Fruit fly (Drosophila melanogaster) whole organism, embryonic: ENCODE measurements around the gene CG14006.

Experiments
- BEAF-32 ChIP-seq: fragments of 200-800 bp; sonication (Bioruptor generic); optimal IDR thresholded peaks from 3 replicates; lab custom pipeline; 2017; ENCODE audit warnings: missing biosample characterization, missing genetic modification characterization, mild to moderate bottlenecking, moderate library complexity, missing genetic modification reagents
- Bgb ChIP-seq: fragments of 200-800 bp; sonication (Bioruptor generic); IDR thresholded peaks from 2 replicates; pipeline ENCODE4 v1.3.6; 2022; ENCODE audit warnings: missing biosample characterization, missing genetic modification characterization; ENCODE audit not compliant: partially characterized antibody
- CG10366 ChIP-seq: fragments of 200-800 bp; sonication (Bioruptor generic); IDR thresholded peaks from 2 replicates; pipeline ENCODE4 v1.3.6; 2022; ENCODE audit warnings: missing biosample characterization, missing genetic modification characterization
- CG11504 ChIP-seq: fragments of 200-800 bp; sonication (Bioruptor generic); optimal IDR thresholded peaks from 3 replicates; lab custom pipeline; 2019; ENCODE audit warnings: missing biosample characterization, mild to moderate bottlenecking, missing genetic modification characterization, moderate library complexity
- CG11696 ChIP-seq: fragments of 200-800 bp; sonication (Bioruptor generic); IDR thresholded peaks from 2 replicates; pipeline ENCODE4 v1.3.6; 2022; ENCODE audit warnings: missing biosample characterization, missing genetic modification characterization
- CG11723 ChIP-seq: fragments of 200-800 bp; sonication (Bioruptor generic); optimal IDR thresholded peaks from 2 replicates; lab custom pipeline; 2017; ENCODE audit warnings: missing biosample characterization, mild to moderate bottlenecking, missing genetic modification characterization
- CG12071 ChIP-seq: fragments of 200-800 bp; sonication (Bioruptor generic); optimal IDR thresholded peaks from 3 replicates; lab custom pipeline; 2018; ENCODE audit warnings: missing biosample characterization, mild to moderate bottlenecking, missing genetic modification characterization
- CG12219 ChIP-seq: fragments of 200-800 bp; sonication (Bioruptor generic); optimal IDR thresholded peaks from 3 replicates; lab custom pipeline; 2018; ENCODE audit warnings: missing biosample characterization, mild to moderate bottlenecking, missing genetic modification characterization
- CG15696 ChIP-seq: fragments of 200-800 bp; sonication (Bioruptor generic); optimal IDR thresholded peaks from 2 replicates; lab custom pipeline; 2019; ENCODE audit warnings: missing biosample characterization, mild to moderate bottlenecking, missing genetic modification characterization, moderate library complexity
- CG18262 ChIP-seq: fragments of 200-800 bp; optimal IDR thresholded peaks from 3 replicates; lab custom pipeline; 2019; ENCODE audit warnings: missing biosample characterization, mild to moderate bottlenecking, missing genetic modification characterization, moderate library complexity
- CG18619 ChIP-seq: fragments of 200-800 bp; sonication (Bioruptor generic); optimal IDR thresholded peaks from 3 replicates; lab custom pipeline; 2017; ENCODE audit warnings: missing biosample characterization, mild to moderate bottlenecking, missing genetic modification characterization
- CG2129 ChIP-seq: fragments of 200-800 bp; sonication (Bioruptor generic); IDR thresholded peaks from 2 replicates; pipeline ENCODE4 v1.3.6; 2022; ENCODE audit warnings: missing biosample characterization, missing genetic modification characterization; ENCODE audit not compliant: partially characterized antibody
- CG34422 ChIP-seq: fragments of 200-800 bp; sonication (Bioruptor generic); IDR thresholded peaks from 3 replicates; pipeline ENCODE4 v1.3.6; 2022; ENCODE audit warnings: missing biosample characterization, missing genetic modification characterization
- CG42726 ChIP-seq: fragments of 200-800 bp; sonication (Bioruptor generic); IDR thresholded peaks from 2 replicates; pipeline ENCODE4 v1.3.6; 2022; ENCODE audit warnings: missing biosample characterization, missing genetic modification characterization; ENCODE audit not compliant: partially characterized antibody
- CG4424 ChIP-seq: fragments of 200-800 bp; sonication (Bioruptor generic); optimal IDR thresholded peaks from 3 replicates; lab custom pipeline; 2016; ENCODE audit warnings: missing biosample characterization, missing genetic modification characterization
- CG4820 ChIP-seq: fragments of 200-800 bp; sonication (Bioruptor generic); optimal IDR thresholded peaks from 3 replicates; lab custom pipeline; 2016; ENCODE audit warnings: missing biosample characterization, missing genetic modification characterization
- CG6272 ChIP-seq: fragments of 200-800 bp; sonication (Bioruptor generic); IDR thresholded peaks from 2 replicates; pipeline ENCODE4 v1.3.6; 2022; ENCODE audit warnings: missing biosample characterization, missing genetic modification characterization
- CG6791 ChIP-seq: fragments of 200-800 bp; sonication (Bioruptor generic); IDR thresholded peaks from 3 replicates; pipeline ENCODE4 v1.3.6; 2022; ENCODE audit warnings: missing biosample characterization, missing genetic modification characterization; ENCODE audit not compliant: partially characterized antibody
- CG7271 ChIP-seq: fragments of 200-800 bp; sonication (Bioruptor generic); optimal IDR thresholded peaks from 2 replicates; lab custom pipeline; 2018; ENCODE audit warnings: missing biosample characterization, mild to moderate bottlenecking, missing genetic modification characterization, moderate library complexity
- CG7928 ChIP-seq: fragments of 200-800 bp; sonication (Bioruptor generic); optimal IDR thresholded peaks from 2 replicates; lab custom pipeline; 2017; ENCODE audit warnings: missing biosample characterization, mild to moderate bottlenecking, missing genetic modification characterization
- Elba2 ChIP-seq: fragments of 200-800 bp; sonication (Bioruptor generic); optimal IDR thresholded peaks from 3 replicates; lab custom pipeline; 2016; ENCODE audit warnings: missing biosample characterization, missing genetic modification characterization
- Fer3 ChIP-seq: fragments of 200-800 bp; sonication (Bioruptor generic); optimal IDR thresholded peaks from 2 replicates; lab custom pipeline; 2018; ENCODE audit warnings: missing biosample characterization, mild to moderate bottlenecking, missing genetic modification characterization, moderate library complexity
- Lim3 ChIP-seq: fragments of 200-800 bp; sonication (Bioruptor generic); IDR thresholded peaks from 2 replicates; pipeline ENCODE4 v1.3.6; 2022; ENCODE audit warnings: missing biosample characterization, missing genetic modification characterization
- NC2α ChIP-seq: fragments of 200-800 bp; sonication (Bioruptor generic); optimal IDR thresholded peaks from 2 replicates; lab custom pipeline; 2016; ENCODE audit warnings: missing biosample characterization, missing genetic modification characterization
- Neu2 ChIP-seq: fragments of 200-800 bp; sonication (Bioruptor generic); optimal IDR thresholded peaks from 3 replicates; lab custom pipeline; 2016; ENCODE audit warnings: missing biosample characterization, missing genetic modification characterization, borderline replicate concordance
- Poxn ChIP-seq: fragments of 200-800 bp; sonication (Bioruptor generic); IDR thresholded peaks from 2 replicates; pipeline ENCODE4 v1.3.6; 2022; ENCODE audit warnings: missing biosample characterization, missing genetic modification characterization
- Taf1 ChIP-seq: fragments of 200-800 bp; sonication (Bioruptor generic); IDR thresholded peaks from 2 replicates; pipeline ENCODE4 v1.3.6; 2022; ENCODE audit warnings: missing biosample characterization, missing genetic modification characterization
- br ChIP-seq: fragments of >200 bp; optimal IDR thresholded peaks from 2 replicates; lab custom pipeline; 2017
- chm ChIP-seq: fragments of 200-800 bp; sonication (Bioruptor generic); IDR thresholded peaks from 2 replicates; pipeline ENCODE4 v1.3.6; 2022; ENCODE audit warnings: missing biosample characterization, missing genetic modification characterization
- dm ChIP-seq: fragments of 200-800 bp; sonication (Bioruptor generic); optimal IDR thresholded peaks from 3 replicates; lab custom pipeline; 2016; ENCODE audit warnings: missing biosample characterization, missing genetic modification characterization
- emc ChIP-seq: fragments of 200-800 bp; sonication (Bioruptor generic); optimal IDR thresholded peaks from 2 replicates; lab custom pipeline; 2016; ENCODE audit warnings: missing biosample characterization, missing genetic modification characterization
- ems ChIP-seq: fragments of 200-800 bp; sonication (Bioruptor generic); optimal IDR thresholded peaks from 3 replicates; lab custom pipeline; 2016; ENCODE audit warnings: missing biosample characterization, missing genetic modification characterization
- gcm ChIP-seq: fragments of 200-800 bp; sonication (Bioruptor generic); optimal IDR thresholded peaks from 2 replicates; lab custom pipeline; 2019; ENCODE audit warnings: missing biosample characterization, mild to moderate bottlenecking, missing genetic modification characterization, moderate library complexity
- ham ChIP-seq: fragments of 200-800 bp; sonication (Bioruptor generic); IDR thresholded peaks from 2 replicates; pipeline ENCODE4 v1.3.6; 2022; ENCODE audit warnings: missing biosample characterization, missing genetic modification characterization
- hb ChIP-seq: fragments of 200-800 bp; sonication (Bioruptor generic); IDR thresholded peaks from 3 replicates; pipeline ENCODE4 v1.3.6; 2022; ENCODE audit warnings: missing biosample characterization, missing genetic modification characterization; ENCODE audit not compliant: partially characterized antibody
- kah ChIP-seq: fragments of 200-800 bp; sonication (Bioruptor generic); optimal IDR thresholded peaks from 2 replicates; lab custom pipeline; 2018; ENCODE audit warnings: missing biosample characterization, mild to moderate bottlenecking, missing genetic modification characterization
- lab ChIP-seq: fragments of 200-800 bp; sonication (Bioruptor generic); optimal IDR thresholded peaks from 3 replicates; lab custom pipeline; 2017; ENCODE audit warnings: missing biosample characterization, missing genetic modification characterization, mild to moderate bottlenecking, moderate library complexity, missing genetic modification reagents
- lbe ChIP-seq: fragments of 200-800 bp; sonication (Bioruptor generic); optimal IDR thresholded peaks from 2 replicates; lab custom pipeline; 2016; ENCODE audit warnings: missing biosample characterization, mild to moderate bottlenecking, missing genetic modification characterization
- lilli ChIP-seq: fragments of 200-800 bp; sonication (Bioruptor generic); optimal IDR thresholded peaks from 3 replicates; lab custom pipeline; 2016; ENCODE audit warnings: missing biosample characterization, missing genetic modification characterization
- lola ChIP-seq, 3 experiments: fragments of >200 bp in 2 of 3; fragments of 200-800 bp in 1 of 3; sonication (Bioruptor generic) in 1 of 3; optimal IDR thresholded peaks; 2 replicates each; lab custom pipeline; 2017 to 2019; ENCODE audit warnings: missing biosample characterization in 3 of 3, missing genetic modification characterization in 3 of 3, mild to moderate bottlenecking in 1 of 3, moderate library complexity in 1 of 3
- lov ChIP-seq, 2 experiments: fragments of 200-800 bp in 1 of 2; fragments of >200 bp in 1 of 2; sonication (Bioruptor generic) in 1 of 2; IDR thresholded peaks in 1 of 2; optimal IDR thresholded peaks in 1 of 2; 2 replicates in 1 of 2; 3 replicates in 1 of 2; pipeline versions ENCODE4 v1.3.6 to Lab custom; 2017 to 2022; ENCODE audit warnings: missing biosample characterization in 1 of 2, missing genetic modification characterization in 1 of 2
- nerfin-2 ChIP-seq: fragments of 200-800 bp; sonication (Bioruptor generic); IDR thresholded peaks from 2 replicates; pipeline ENCODE4 v1.3.6; 2022; ENCODE audit warnings: missing biosample characterization, missing genetic modification characterization; ENCODE audit not compliant: partially characterized antibody
- pum ChIP-seq: fragments of 200-800 bp; sonication (Bioruptor generic); optimal IDR thresholded peaks from 2 replicates; lab custom pipeline; 2016; ENCODE audit warnings: missing biosample characterization, missing genetic modification characterization
- shn ChIP-seq: fragments of 200-800 bp; sonication (Bioruptor generic); optimal IDR thresholded peaks from 3 replicates; lab custom pipeline; 2016; ENCODE audit warnings: missing biosample characterization, missing genetic modification characterization
- slbo ChIP-seq: fragments of 200-800 bp; sonication (Bioruptor generic); IDR thresholded peaks from 2 replicates; pipeline ENCODE4 v1.3.6; 2022; ENCODE audit warnings: missing biosample characterization, missing genetic modification characterization
- sob ChIP-seq: fragments of 200-800 bp; sonication (Bioruptor generic); IDR thresholded peaks from 2 replicates; pipeline ENCODE4 v1.3.6; 2022; ENCODE audit warnings: missing biosample characterization, missing genetic modification characterization
- tna ChIP-seq: fragments of 200-800 bp; sonication (Bioruptor generic); IDR thresholded peaks from 2 replicates; pipeline ENCODE4 v1.3.6; 2022; ENCODE audit warnings: missing biosample characterization, missing genetic modification characterization; ENCODE audit not compliant: partially characterized antibody
- trem ChIP-seq: fragments of 200-800 bp; optimal IDR thresholded peaks from 3 replicates; lab custom pipeline; 2019; ENCODE audit warnings: missing biosample characterization, mild to moderate bottlenecking, missing genetic modification characterization, moderate library complexity
- zf30C ChIP-seq: fragments of 200-800 bp; sonication (Bioruptor generic); optimal IDR thresholded peaks from 3 replicates; lab custom pipeline; 2018; ENCODE audit warnings: missing biosample characterization, mild to moderate bottlenecking, missing genetic modification characterization

The CG14006 gene

dm6 chr2L:5724521-5725023 is 4.0 kb downstream of the CG14006 start, which contains the start of gene CG11030 (continued):
- TF ChIP-seq Fer3 (tag; lab: Kevin White, UChicago) (peak; percentile 13), chm (GFP tag; lab: Robert Waterston, UW) (peak; percentile 71), Poxn (GFP tag; lab: Robert Waterston, UW) (no peak), lab (GFP tag; lab: Kevin White, UChicago) (no peak), lola (GFP tag; optimal IDR thresholded peaks at IDR 0.05; lab: Kevin White, UChicago) (peak in 1 of 3 experiments; percentile 5), CG11696 (GFP tag; lab: Robert Waterston, UW) (no peak), slbo (GFP tag; lab: Robert Waterston, UW) (peak; percentile 38; the same call in 1 of the 2 replicates), CG7271 (tag; lab: Kevin White, UChicago) (peak; percentile 67), CG34422 (GFP tag; lab: Robert Waterston, UW) (peak; percentile 71; the same call in 2 of the 3 replicates), CG4820 (GFP tag; lab: Kevin White, UChicago) (no peak), CG10366 (GFP tag; lab: Robert Waterston, UW) (no peak), sob (GFP tag; lab: Robert Waterston, UW) (peak; percentile 45), CG6272 (peak; percentile 73), zf30C (GFP tag; lab: Kevin White, UChicago) (no peak), CG6791 (GFP tag; lab: Robert Waterston, UW) (peak; percentile 100), CG42726 (GFP tag; lab: Robert Waterston, UW) (peak; percentile 100), CG15696 (tag; lab: Kevin White, UChicago) (no peak), Elba2 (GFP tag; lab: Kevin White, UChicago) (peak; percentile 25), CG4424 (peak; percentile 5), ems (peak; percentile 10), nerfin-2 (GFP tag; lab: Robert Waterston, UW) (peak; percentile 98), gcm (no peak), shn (GFP tag; lab: Kevin White, UChicago) (peak; percentile 28), lilli (GFP tag; lab: Kevin White, UChicago) (peak; percentile 39), CG2129 (GFP tag; lab: Robert Waterston, UW) (peak; percentile 96), emc (no peak), trem (tag; lab: Kevin White, UChicago) (peak; percentile 27), lov (optimal IDR thresholded peaks at IDR 0.05; lab: Kevin White, UChicago) (no peak), lov (GFP tag; IDR thresholded peaks at IDR 0.05; lab: Robert Waterston, UW) (no peak), CG18262 (tag; lab: Kevin White, UChicago) (peak; percentile 1), br (lab: Kevin White, UChicago) (no peak), CG11504 (tag; lab: Kevin White, UChicago) (peak; percentile 15), kah (no peak), Bgb (GFP tag; lab: Robert Waterston, UW) (peak; percentile 100), CG18619 (GFP tag; lab: Kevin White, UChicago) (no peak), ham (no peak), dm (GFP tag; lab: Kevin White, UChicago) (peak; percentile 86), Taf1 (no peak), lbe (no peak), CG7928 (GFP tag; lab: Kevin White, UChicago) (no peak), hb (peak; percentile 100), CG12071 (GFP tag; lab: Kevin White, UChicago) (no peak), tna (GFP tag; lab: Robert Waterston, UW) (peak; percentile 98), CG12219 (GFP tag; lab: Kevin White, UChicago) (no peak), NC2α (GFP tag; lab: Kevin White, UChicago) (no peak), Neu2 (GFP tag; lab: Kevin White, UChicago) (no peak), CG11723 (GFP tag; lab: Kevin White, UChicago) (no peak), BEAF-32 (peak; percentile 96), pum (GFP tag; lab: Kevin White, UChicago) (no peak), Lim3 (GFP tag; lab: Robert Waterston, UW) (no peak)
